Fruit fly (Drosophila melanogaster): ENCODE measurements around the gene CG32576.

Gene CG32576

DNA sequence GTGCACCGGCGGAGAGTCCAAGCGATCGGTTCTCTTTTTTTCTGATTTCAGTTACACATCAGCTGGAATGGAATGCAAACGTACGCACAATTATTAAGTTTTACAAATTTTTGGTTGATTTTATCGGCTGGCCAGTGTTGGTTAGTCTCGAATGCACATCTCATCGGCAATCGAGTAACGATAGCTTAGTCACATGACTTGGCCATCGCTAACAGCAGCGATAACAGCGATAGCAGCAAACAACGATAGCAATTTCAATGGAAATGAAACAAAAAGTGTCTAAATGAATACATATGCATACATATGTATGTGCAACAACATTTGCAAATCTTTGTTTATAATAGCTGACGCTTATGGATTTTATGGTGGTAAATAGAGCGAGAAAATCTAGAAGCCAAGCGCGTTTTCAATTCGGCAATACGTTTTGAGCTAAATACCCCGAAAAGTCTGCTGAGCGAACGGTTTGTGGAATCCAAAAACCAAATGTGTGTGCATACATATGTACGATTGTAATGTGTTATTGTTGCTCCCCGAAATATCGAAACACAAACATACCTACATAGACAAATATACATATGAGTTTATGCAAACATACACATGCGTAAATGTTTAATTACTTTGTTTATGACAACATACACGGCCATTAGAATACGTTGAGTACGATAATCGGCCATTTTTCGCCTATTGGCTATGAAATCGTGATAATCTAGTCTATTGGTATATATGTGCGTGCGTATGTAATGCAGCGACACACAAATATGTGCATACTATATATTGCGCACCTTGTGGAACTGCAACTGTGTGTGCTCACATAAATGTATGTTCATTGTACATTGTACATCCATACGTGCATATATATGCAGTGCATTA is 8.3 kb upstream of the CG32576 start, which contains the start of gene CG3632 (continued):
- peak; percentile 27 for TF ChIP-seq CG15479 (GFP tag; optimal IDR thresholded peaks at IDR 0.05)
- TF ChIP-seq CG14441 (GFP tag; IDR thresholded peaks at IDR 0.05): peak; percentile 61
- no peak for TF ChIP-seq Ravus (GFP tag; IDR thresholded peaks at IDR 0.05)
- TF ChIP-seq CG2678 (tag; optimal IDR thresholded peaks at IDR 0.05): no peak
- TF ChIP-seq CG7928 (GFP tag; optimal IDR thresholded peaks at IDR 0.05): peak; percentile 58
- no peak for TF ChIP-seq en (GFP tag; optimal IDR thresholded peaks at IDR 0.05)
- TF ChIP-seq p53 (GFP tag; optimal IDR thresholded peaks at IDR 0.05): peak; percentile 16
- TF ChIP-seq Ets97D (GFP tag; optimal IDR thresholded peaks at IDR 0.05): peak; percentile 71
- no peak for TF ChIP-seq corto (GFP tag; optimal IDR thresholded peaks at IDR 0.05)
- no peak for TF ChIP-seq tap (tag; optimal IDR thresholded peaks at IDR 0.05)
- peak; percentile 62 for TF ChIP-seq Blimp-1 (GFP tag; optimal IDR thresholded peaks at IDR 0.05)
- TF ChIP-seq fd102C (GFP tag; optimal IDR thresholded peaks at IDR 0.05): no peak
- TF ChIP-seq CG12219 (GFP tag; optimal IDR thresholded peaks at IDR 0.05): no peak
- no peak for TF ChIP-seq CG17359 (tag; optimal IDR thresholded peaks at IDR 0.05)
- TF ChIP-seq sens (GFP tag): peak; percentile 90
- no peak for TF ChIP-seq CG12104 (GFP tag; optimal IDR thresholded peaks at IDR 0.05)
- no peak for TF ChIP-seq z (GFP tag; IDR thresholded peaks at IDR 0.05)
- TF ChIP-seq trem (tag; optimal IDR thresholded peaks at IDR 0.05): peak; percentile 26
- peak; percentile 69; the same call in 2 of the 3 replicates for TF ChIP-seq Dbx (GFP tag; IDR thresholded peaks at IDR 0.05)
- TF ChIP-seq CG3726 (GFP tag; IDR thresholded peaks at IDR 0.05): no peak
- peak in 1 of 3 experiments; percentile 86 for TF ChIP-seq Stat92E (GFP tag; optimal IDR thresholded peaks at IDR 0.05)
- peak; percentile 56; the same call in 1 of the 2 replicates for TF ChIP-seq sna (GFP tag; IDR thresholded peaks at IDR 0.05; ENCODE audit: partially characterized antibody)
- TF ChIP-seq CG16813 (GFP tag; IDR thresholded peaks at IDR 0.05; ENCODE audit: partially characterized antibody): peak; percentile 82
- no peak for TF ChIP-seq CG16815 (GFP tag; optimal IDR thresholded peaks at IDR 0.05)
- TF ChIP-seq ATbp (GFP tag; optimal IDR thresholded peaks at IDR 0.05): no peak
- TF ChIP-seq CG12299 (tag; optimal IDR thresholded peaks at IDR 0.05): no peak
- no peak for TF ChIP-seq Fer2 (tag; optimal IDR thresholded peaks at IDR 0.05)
- TF ChIP-seq CG13894 (tag; optimal IDR thresholded peaks at IDR 0.05): no peak
- no peak for TF ChIP-seq CG6765 (GFP tag; optimal IDR thresholded peaks at IDR 0.05)
- TF ChIP-seq emc (GFP tag; optimal IDR thresholded peaks at IDR 0.05): no peak
- TF ChIP-seq CG15269 (tag; optimal IDR thresholded peaks at IDR 0.05): no peak
- TF ChIP-seq fu2 (GFP tag; optimal IDR thresholded peaks at IDR 0.05): peak; percentile 15
- TF ChIP-seq Side (GFP tag; optimal IDR thresholded peaks at IDR 0.05): peak; percentile 10
- peak in 1 of 2 experiments; percentile 60 for TF ChIP-seq crp (GFP tag; optimal IDR thresholded peaks at IDR 0.05)
- TF ChIP-seq Doc2 (GFP tag; IDR thresholded peaks at IDR 0.05): no peak
- TF ChIP-seq Lim3 (GFP tag; IDR thresholded peaks at IDR 0.05): no peak
- TF ChIP-seq CG4282 (GFP tag; optimal IDR thresholded peaks at IDR 0.05): no peak
- peak; percentile 41; the same call in 1 of the 2 replicates for TF ChIP-seq CG2129 (GFP tag; IDR thresholded peaks at IDR 0.05; ENCODE audit: partially characterized antibody)
- TF ChIP-seq sc (optimal IDR thresholded peaks at IDR 0.05): no peak
- TF ChIP-seq sc (GFP tag; optimal IDR thresholded peaks at IDR 0.05): no peak
- TF ChIP-seq klu (GFP tag; IDR thresholded peaks at IDR 0.05): no peak
- TF ChIP-seq zfh2 (GFP tag; optimal IDR thresholded peaks at IDR 0.05): peak; percentile 63
- peak; percentile 68; the same call in 1 of the 2 replicates for TF ChIP-seq inv (GFP tag; IDR thresholded peaks at IDR 0.05; ENCODE audit: partially characterized antibody)
- TF ChIP-seq CG33213 (GFP tag; optimal IDR thresholded peaks at IDR 0.05): peak; percentile 32
- TF ChIP-seq CG18011 (GFP tag; optimal IDR thresholded peaks at IDR 0.05): no peak
- TF ChIP-seq eve (GFP tag; optimal IDR thresholded peaks at IDR 0.05): no peak
- TF ChIP-seq CG17328 (GFP tag; IDR thresholded peaks at IDR 0.05): no peak
- peak; percentile 54 for TF ChIP-seq Myb (GFP tag; optimal IDR thresholded peaks at IDR 0.05)
